Fruit fly (Drosophila melanogaster): ENCODE results near the gene mRpL1.

Gene mRpL1

DNA sequence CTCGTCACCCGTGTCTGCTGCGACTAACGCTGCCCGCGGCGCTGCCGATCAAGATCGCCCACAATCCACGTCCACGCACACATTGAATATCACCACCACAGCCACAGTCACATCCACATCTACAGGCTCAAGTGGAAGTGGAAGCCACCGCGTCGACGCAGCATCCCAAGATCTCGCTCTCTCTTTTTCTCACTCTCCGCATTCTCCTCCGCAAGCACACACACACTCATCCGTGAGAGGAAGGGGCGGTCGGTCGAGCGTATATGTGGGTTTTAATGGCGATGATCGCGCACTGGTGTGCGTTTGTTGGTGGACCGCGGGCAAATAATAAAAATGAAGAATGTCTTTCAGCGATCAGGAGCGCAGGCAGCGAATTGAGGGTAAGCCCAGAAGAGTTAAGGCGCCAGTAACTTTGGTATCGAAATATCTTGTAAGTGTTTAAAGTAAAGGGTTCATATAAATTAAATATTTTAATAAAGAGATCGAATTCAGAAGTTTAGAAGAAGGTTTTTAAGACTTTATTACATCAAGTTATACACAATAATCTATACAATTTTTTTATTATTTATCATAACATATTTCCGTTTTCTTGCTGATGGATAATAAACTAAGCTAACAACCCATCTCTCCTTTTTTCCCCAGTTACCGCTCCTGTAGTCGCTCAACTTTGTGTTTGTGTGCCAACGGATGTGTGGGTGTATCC lies 32.7 kb downstream of the mRpL1 start, which contains the start of gene Poxm (continued):
- TF ChIP-seq sens-2 (GFP tag; IDR thresholded peaks at IDR 0.05) (no peak; the same call in 1 of the 2 replicates), CG17385 (GFP tag; optimal IDR thresholded peaks at IDR 0.05) (peak; percentile 82), shn (GFP tag; optimal IDR thresholded peaks at IDR 0.05) (peak; percentile 8), fru (optimal IDR thresholded peaks at IDR 0.05) (no peak), pzg (GFP tag; optimal IDR thresholded peaks at IDR 0.05) (no peak), pnt (GFP tag; optimal IDR thresholded peaks at IDR 0.05) (peak; percentile 80), ken (GFP tag; IDR thresholded peaks at IDR 0.05) (peak; percentile 54; the same call in 2 of the 3 replicates), row (GFP tag; IDR thresholded peaks at IDR 0.05) (peak; percentile 92), Rfx (GFP tag; IDR thresholded peaks at IDR 0.05) (peak; percentile 86), luna (GFP tag; optimal IDR thresholded peaks at IDR 0.05) (no peak), ac (GFP tag; optimal IDR thresholded peaks at IDR 0.05) (peak; percentile 75), abd-A (tag; optimal IDR thresholded peaks at IDR 0.05) (no peak), CG7987 (GFP tag; optimal IDR thresholded peaks at IDR 0.05) (peak; percentile 55), CG14667 (GFP tag; IDR thresholded peaks at IDR 0.05) (peak; percentile 90; the same call in 1 of the 2 replicates), CG10267 (tag; optimal IDR thresholded peaks at IDR 0.05) (peak; percentile 86), ato (GFP tag; IDR thresholded peaks at IDR 0.05; ENCODE audit: partially characterized antibody) (no peak), knrl (GFP tag; IDR thresholded peaks at IDR 0.05; ENCODE audit: partially characterized antibody) (peak; percentile 69; the same call in 2 of the 3 replicates), CG10321 (GFP tag; IDR thresholded peaks at IDR 0.05) (0 out of 2 replicates have a peak, but pooled peaks have one; percentile 28), z (GFP tag; IDR thresholded peaks at IDR 0.05) (peak; percentile 7; the same call in 1 of the 3 replicates), CG9727 (GFP tag; optimal IDR thresholded peaks at IDR 0.05) (peak; percentile 96), trem (tag; optimal IDR thresholded peaks at IDR 0.05) (peak; percentile 87), CG1603 (tag; optimal IDR thresholded peaks at IDR 0.05) (peak; percentile 28), CG3838 (GFP tag; optimal IDR thresholded peaks at IDR 0.05) (peak; percentile 3), Elba2 (GFP tag; optimal IDR thresholded peaks at IDR 0.05) (no peak), CG3995 (GFP tag; optimal IDR thresholded peaks at IDR 0.05) (no peak), CG15269 (tag; optimal IDR thresholded peaks at IDR 0.05) (peak; percentile 92), CG15601 (tag; optimal IDR thresholded peaks at IDR 0.05) (peak; percentile 89), Hr3 (GFP tag; optimal IDR thresholded peaks at IDR 0.05) (peak; percentile 94), CG11560 (tag; IDR thresholded peaks at IDR 0.05) (peak; percentile 83), CG34422 (GFP tag; IDR thresholded peaks at IDR 0.05) (peak; percentile 89), CoRest (tag; optimal IDR thresholded peaks at IDR 0.05) (peak; percentile 97), ci (GFP tag; IDR thresholded peaks at IDR 0.05) (0 out of 3 replicates have a peak, but pooled peaks have one; percentile 28), CG34224 (GFP tag; IDR thresholded peaks at IDR 0.05; ENCODE audit: partially characterized antibody) (0 out of 3 replicates have a peak, but pooled peaks have one; percentile 27), CG6765 (GFP tag; optimal IDR thresholded peaks at IDR 0.05) (peak; percentile 27), HmgD (GFP tag; optimal IDR thresholded peaks at IDR 0.05) (peak; percentile 6), CG5180 (GFP tag; optimal IDR thresholded peaks at IDR 0.05) (peak; percentile 81), CG16815 (GFP tag; optimal IDR thresholded peaks at IDR 0.05) (peak; percentile 91), CG34376 (GFP tag; optimal IDR thresholded peaks at IDR 0.05) (peak; percentile 18), Awh (GFP tag; IDR thresholded peaks at IDR 0.05) (peak; percentile 70), repo (GFP tag; optimal IDR thresholded peaks at IDR 0.05) (no peak), CG33213 (GFP tag; optimal IDR thresholded peaks at IDR 0.05) (peak; percentile 21), CG17829 (tag; optimal IDR thresholded peaks at IDR 0.05) (peak; percentile 96), B-H1 (GFP tag; IDR thresholded peaks at IDR 0.05) (peak; percentile 81; the same call in 2 of the 3 replicates), Atf-2 (GFP tag; optimal IDR thresholded peaks at IDR 0.05) (peak; percentile 68), CG17802 (tag; optimal IDR thresholded peaks at IDR 0.05) (peak; percentile 64), mld (GFP tag; IDR thresholded peaks at IDR 0.05; ENCODE audit: partially characterized antibody) (0 out of 3 replicates have a peak, but pooled peaks have one; percentile 49), HLH4C (GFP tag; IDR thresholded peaks at IDR 0.05; ENCODE audit: partially characterized antibody) (no peak), CG14860 (GFP tag; IDR thresholded peaks at IDR 0.05; ENCODE audit: partially characterized antibody) (no peak), odd (GFP tag; optimal IDR thresholded peaks at IDR 0.05) (peak; percentile 81)
